Worm (Caenorhabditis elegans) whole organism, mixed stage, embryonic: ENCODE results near the gene ttr-11.

Source experiments
- M03D4.4 ChIP-seq: sonication (generic microtip); optimal IDR thresholded peaks from 2 replicates; lab custom pipeline; 2017; ENCODE audit warnings: mild to moderate bottlenecking, missing genetic modification characterization, missing compliant biosample characterization
- bed-3 ChIP-seq: fragments of 200-800 bp; sonication (Bioruptor generic); optimal IDR thresholded peaks from 3 replicates; lab custom pipeline; 2018; ENCODE audit warnings: mild to moderate bottlenecking, missing genetic modification characterization, moderate library complexity, missing compliant biosample characterization
- blmp-1 ChIP-seq: fragments of 150-350 bp; optimal IDR thresholded peaks from 2 replicates; lab custom pipeline; 2014; ENCODE audit warnings: missing biosample characterization, missing genetic modification characterization
- ceh-39 ChIP-seq: fragments of 150-350 bp; optimal IDR thresholded peaks from 2 replicates; lab custom pipeline; 2014; ENCODE audit warnings: missing biosample characterization, missing genetic modification characterization
- ceh-43 ChIP-seq: fragments of 200-800 bp; sonication (Bioruptor generic); optimal IDR thresholded peaks from 2 replicates; lab custom pipeline; 2018; ENCODE audit warnings: mild to moderate bottlenecking, missing genetic modification characterization, moderate library complexity, missing compliant biosample characterization
- ces-1 ChIP-seq: fragments of 150-350 bp; optimal IDR thresholded peaks from 2 replicates; lab custom pipeline; 2014; ENCODE audit warnings: missing biosample characterization, missing genetic modification reagents, missing genetic modification characterization
- cnd-1 ChIP-seq: fragments of 200-800 bp; sonication (Bioruptor generic); optimal IDR thresholded peaks from 2 replicates; lab custom pipeline; 2018; ENCODE audit warnings: mild to moderate bottlenecking, missing genetic modification characterization, missing compliant biosample characterization
- drap-1 ChIP-seq: fragments of 200-800 bp; sonication (Bioruptor generic); optimal IDR thresholded peaks from 3 replicates; lab custom pipeline; 2018; ENCODE audit warnings: mild to moderate bottlenecking, missing genetic modification characterization, missing compliant biosample characterization
- elt-1 ChIP-seq: sonication (generic microtip); optimal IDR thresholded peaks from 2 replicates; lab custom pipeline; 2017; ENCODE audit warnings: missing genetic modification characterization, mild to moderate bottlenecking, missing compliant biosample characterization, antibody characterized with exemption, moderate library complexity, borderline replicate concordance; ENCODE audit not compliant: insufficient read depth
- elt-3 ChIP-seq: fragments of 150-350 bp; optimal IDR thresholded peaks from 2 replicates; lab custom pipeline; 2014; ENCODE audit warnings: missing biosample characterization, missing genetic modification characterization
- flh-1 ChIP-seq: fragments of 200-800 bp; sonication (Bioruptor generic); optimal IDR thresholded peaks from 2 replicates; lab custom pipeline; 2018; ENCODE audit warnings: mild to moderate bottlenecking, missing genetic modification characterization, moderate library complexity, missing compliant biosample characterization
- ham-2 ChIP-seq: fragments of 200-800 bp; sonication (Bioruptor generic); optimal IDR thresholded peaks from 2 replicates; lab custom pipeline; 2018; ENCODE audit warnings: mild to moderate bottlenecking, missing genetic modification characterization, missing compliant biosample characterization
- hlh-1 ChIP-seq: fragments of 150-350 bp; optimal IDR thresholded peaks from 2 replicates; lab custom pipeline; 2014; ENCODE audit warnings: missing biosample characterization, missing genetic modification reagents, missing genetic modification characterization
- lin-13 ChIP-seq: fragments of 150-350 bp; optimal IDR thresholded peaks from 2 replicates; lab custom pipeline; 2014; ENCODE audit warnings: missing biosample characterization, missing genetic modification characterization
- lin-32 ChIP-seq: fragments of 200-800 bp; sonication (Bioruptor generic); optimal IDR thresholded peaks from 2 replicates; lab custom pipeline; 2018; ENCODE audit warnings: mild to moderate bottlenecking, missing genetic modification characterization, missing compliant biosample characterization
- lsy-2 ChIP-seq: fragments of 150-350 bp; optimal IDR thresholded peaks from 2 replicates; lab custom pipeline; 2014; ENCODE audit warnings: missing biosample characterization, missing genetic modification characterization
- mab-5 ChIP-seq: fragments of 150-350 bp; optimal IDR thresholded peaks from 2 replicates; lab custom pipeline; 2014; ENCODE audit warnings: missing biosample characterization, missing genetic modification characterization
- mep-1 ChIP-seq: fragments of 150-350 bp; optimal IDR thresholded peaks from 2 replicates; lab custom pipeline; 2017; ENCODE audit warnings: missing biosample characterization, missing genetic modification reagents, missing genetic modification characterization, inconsistent platforms
- mls-2 ChIP-seq: sonication (generic microtip); optimal IDR thresholded peaks from 2 replicates; lab custom pipeline; 2016; ENCODE audit warnings: mild to moderate bottlenecking, missing genetic modification characterization, moderate library complexity, missing compliant biosample characterization
- nhr-12 ChIP-seq: fragments of 150-350 bp; optimal IDR thresholded peaks from 2 replicates; lab custom pipeline; 2014; ENCODE audit warnings: missing biosample characterization, missing genetic modification characterization
- nhr-2 ChIP-seq: fragments of 150-350 bp; optimal IDR thresholded peaks from 2 replicates; lab custom pipeline; 2014; ENCODE audit warnings: missing biosample characterization, missing genetic modification characterization
- nhr-237 ChIP-seq: fragments of 150-350 bp; optimal IDR thresholded peaks from 2 replicates; lab custom pipeline; 2014; ENCODE audit warnings: missing biosample characterization, missing genetic modification characterization
- nhr-28 ChIP-seq: fragments of 150-350 bp; optimal IDR thresholded peaks from 2 replicates; lab custom pipeline; 2014; ENCODE audit warnings: missing biosample characterization, missing genetic modification characterization
- nhr-76 ChIP-seq: sonication (generic microtip); optimal IDR thresholded peaks from 2 replicates; lab custom pipeline; 2017; ENCODE audit warnings: missing biosample characterization, missing genetic modification characterization
- pha-4 ChIP-seq: fragments of 150-350 bp; optimal IDR thresholded peaks from 2 replicates; lab custom pipeline; 2018; ENCODE audit warnings: missing biosample characterization, missing genetic modification reagents, missing genetic modification characterization
- snpc-4 ChIP-seq: fragments of 150-350 bp; optimal IDR thresholded peaks from 2 replicates; lab custom pipeline; 2014; ENCODE audit warnings: missing biosample characterization, missing genetic modification characterization
- sptf-1 ChIP-seq: sonication (generic microtip); optimal IDR thresholded peaks from 2 replicates; lab custom pipeline; 2017; ENCODE audit warnings: mild to moderate bottlenecking, missing genetic modification characterization, moderate library complexity, missing compliant biosample characterization
- tbx-8 ChIP-seq: fragments of 200-800 bp; sonication (Bioruptor generic); optimal IDR thresholded peaks from 2 replicates; lab custom pipeline; 2018; ENCODE audit warnings: mild to moderate bottlenecking, missing genetic modification characterization, moderate library complexity, missing compliant biosample characterization
- unc-120 ChIP-seq: sonication (generic microtip); optimal IDR thresholded peaks from 2 replicates; lab custom pipeline; 2017; ENCODE audit warnings: missing genetic modification characterization, missing compliant biosample characterization; ENCODE audit not compliant: poor library complexity, severe bottlenecking
- unc-39 ChIP-seq: fragments of 150-350 bp; optimal IDR thresholded peaks from 2 replicates; lab custom pipeline; 2014; ENCODE audit warnings: missing biosample characterization, missing genetic modification characterization
- unc-62 ChIP-seq: fragments of 150-350 bp; optimal IDR thresholded peaks from 2 replicates; lab custom pipeline; 2014; ENCODE audit warnings: missing biosample characterization, missing genetic modification reagents, missing genetic modification characterization
- ztf-11 ChIP-seq: fragments of 150-350 bp; optimal IDR thresholded peaks from 2 replicates; lab custom pipeline; 2014; ENCODE audit warnings: missing biosample characterization, missing genetic modification characterization

ttr-11 gene

DNA sequence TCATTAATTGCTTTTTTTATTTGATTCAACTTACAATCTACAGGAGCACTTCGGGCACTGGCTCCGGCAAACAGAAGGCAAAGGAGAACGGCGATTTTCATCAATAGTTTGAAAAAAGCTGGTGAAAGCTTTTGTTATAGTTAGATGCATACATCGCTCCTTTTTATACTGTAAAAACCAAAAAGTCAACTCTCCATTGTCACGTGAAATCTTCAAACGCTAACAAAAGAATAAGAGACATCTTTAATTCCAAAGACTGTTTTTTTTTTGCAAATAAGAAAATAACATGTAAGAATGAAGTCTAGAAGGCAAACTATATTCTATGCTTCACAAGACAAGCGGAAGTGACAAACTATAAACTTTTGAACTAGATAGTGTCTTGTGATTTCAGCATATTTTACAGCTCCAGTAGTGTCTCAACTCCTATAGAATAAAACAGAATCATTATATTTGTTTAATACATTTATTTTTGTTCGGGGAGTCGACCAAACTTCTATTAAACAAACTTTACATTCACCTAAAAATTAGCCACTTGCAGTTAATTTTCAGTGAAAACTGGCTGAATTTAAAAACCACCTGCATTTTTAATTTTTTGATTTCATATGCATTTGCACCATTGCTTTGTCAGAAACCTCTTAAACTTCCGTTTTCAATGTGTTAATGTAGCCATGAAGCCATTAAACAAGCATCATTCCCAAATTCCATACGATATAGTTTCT, 23.1 kb downstream of the ttr-11 start, which contains the start of the genes F46B3.9 and srz-18:
TSS of gene F46B3.9 (minus strand) at position 101 of the 719 bp plus-strand sequence.
TSS of gene srz-18 (plus strand) at position 669 of the 719 bp plus-strand sequence.
- no peak for TF ChIP-seq blmp-1 (tag; lab: Kevin White, UChicago)
- no peak for TF ChIP-seq ces-1 (GFP tag; lab: Kevin White, UChicago)
- TF ChIP-seq ceh-43, result no peak
- no peak for TF ChIP-seq nhr-28
- TF ChIP-seq M03D4.4, result no peak
- no peak for TF ChIP-seq unc-62 (GFP tag; lab: Kevin White, UChicago)
- TF ChIP-seq elt-3 (tag; lab: Kevin White, UChicago), result no peak
- no peak for TF ChIP-seq snpc-4 (tag; lab: Kevin White, UChicago)
- TF ChIP-seq ztf-11 (tag; lab: Kevin White, UChicago), result no peak
- TF ChIP-seq hlh-1 (tag; lab: Kevin White, UChicago), result no peak
- TF ChIP-seq ham-2 (GFP tag; lab: Kevin White, UChicago), result no peak
- no peak for TF ChIP-seq nhr-237 (tag; lab: Kevin White, UChicago)
- TF ChIP-seq nhr-12 (tag; lab: Kevin White, UChicago), result no peak
- TF ChIP-seq nhr-2 (tag; lab: Kevin White, UChicago), result no peak
- no peak for TF ChIP-seq unc-120 (tag; lab: Kevin White, UChicago)
- TF ChIP-seq cnd-1 (tag; lab: Kevin White, UChicago), result no peak
- TF ChIP-seq, all 35 proteins: peak for 0

DNA sequence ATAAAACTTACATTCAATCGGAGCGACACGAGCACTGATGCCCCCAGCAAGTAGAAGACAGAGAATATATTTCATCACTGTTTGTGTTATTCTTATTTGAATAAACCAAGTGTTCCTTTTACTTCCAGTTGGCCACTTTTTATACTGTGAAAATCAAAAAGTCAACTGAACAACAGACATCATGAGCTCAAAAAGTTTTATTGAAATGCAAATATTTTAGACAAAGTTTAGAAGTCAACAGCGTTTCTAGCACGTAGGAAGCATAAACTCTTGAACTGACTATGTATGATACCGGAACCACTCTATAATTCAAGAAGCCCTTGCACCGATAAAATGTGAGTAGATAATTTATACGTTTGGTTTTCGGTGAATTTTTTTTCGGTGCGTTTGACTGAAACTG, 28.1 kb downstream of the ttr-11 start, which contains the start of gene F46B3.14:
TSS of gene F46B3.14 (minus strand) at position 101 of the 400 bp plus-strand sequence.
- no peak for TF ChIP-seq tbx-8 (GFP tag; lab: Kevin White, UChicago)
- TF ChIP-seq, all 35 proteins: peak for 0

DNA sequence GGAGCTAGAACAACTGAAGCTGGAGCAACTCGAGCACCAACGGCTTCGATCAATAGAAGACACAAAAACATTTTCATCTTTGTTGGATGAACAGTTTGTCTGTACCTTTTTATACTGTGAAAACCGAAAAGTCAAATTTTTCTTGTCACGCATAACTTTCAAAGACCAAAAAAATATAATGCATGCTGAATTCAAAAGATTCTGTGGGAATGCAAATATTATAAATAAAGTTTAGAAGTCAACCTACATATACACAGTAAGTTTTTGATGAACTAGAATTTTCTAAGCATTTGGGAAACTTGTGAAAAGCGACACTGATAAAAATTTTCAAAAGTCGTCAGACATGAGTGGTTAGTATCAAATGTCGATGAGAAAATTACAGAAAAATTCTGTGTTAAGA, 30.5 kb downstream of the ttr-11 start, which contains the start of gene F46B3.15:
TSS of gene F46B3.15 (minus strand) at position 101 of the 400 bp plus-strand sequence.
- TF ChIP-seq ceh-39 (tag; lab: Kevin White, UChicago) (no peak), tbx-8 (GFP tag; lab: Kevin White, UChicago) (no peak), nhr-28 (no peak), lsy-2 (tag; lab: Kevin White, UChicago) (no peak), drap-1 (no peak)

DNA sequence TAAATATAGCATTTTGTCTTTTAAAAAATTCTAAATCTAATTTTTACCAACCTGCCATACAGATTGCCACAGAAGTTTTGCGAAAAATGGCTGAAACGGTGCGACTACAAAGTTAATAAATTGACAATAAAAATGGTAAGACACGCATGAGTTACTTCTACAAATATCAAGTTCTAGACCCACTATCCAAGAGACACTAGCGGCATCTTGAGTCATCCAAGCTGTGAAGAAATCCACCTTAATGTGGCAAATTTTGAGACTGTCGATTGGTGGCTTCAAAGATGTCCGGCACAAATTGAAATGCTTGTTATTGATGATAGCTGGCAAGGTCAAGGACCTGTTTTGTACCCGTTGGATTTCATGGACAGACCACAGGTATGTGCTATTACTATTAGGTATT, 31.2 kb downstream of the ttr-11 start, which contains the start of gene F46B3.16:
TSS of gene F46B3.16 (plus strand) at position 301 of the 400 bp plus-strand sequence.
- TF ChIP-seq sptf-1 (tag; lab: Kevin White, UChicago) (no peak), tbx-8 (GFP tag; lab: Kevin White, UChicago) (no peak), nhr-76 (tag; lab: Kevin White, UChicago) (no peak), nhr-237 (tag; lab: Kevin White, UChicago) (no peak), mab-5 (tag; lab: Kevin White, UChicago) (no peak), blmp-1 (tag; lab: Kevin White, UChicago) (no peak), unc-120 (tag; lab: Kevin White, UChicago) (no peak), lsy-2 (tag; lab: Kevin White, UChicago) (no peak), ceh-43 (no peak), pha-4 (no peak), cnd-1 (tag; lab: Kevin White, UChicago) (no peak), unc-62 (GFP tag; lab: Kevin White, UChicago) (no peak), unc-39 (tag; lab: Kevin White, UChicago) (no peak), elt-3 (tag; lab: Kevin White, UChicago) (no peak)

DNA sequence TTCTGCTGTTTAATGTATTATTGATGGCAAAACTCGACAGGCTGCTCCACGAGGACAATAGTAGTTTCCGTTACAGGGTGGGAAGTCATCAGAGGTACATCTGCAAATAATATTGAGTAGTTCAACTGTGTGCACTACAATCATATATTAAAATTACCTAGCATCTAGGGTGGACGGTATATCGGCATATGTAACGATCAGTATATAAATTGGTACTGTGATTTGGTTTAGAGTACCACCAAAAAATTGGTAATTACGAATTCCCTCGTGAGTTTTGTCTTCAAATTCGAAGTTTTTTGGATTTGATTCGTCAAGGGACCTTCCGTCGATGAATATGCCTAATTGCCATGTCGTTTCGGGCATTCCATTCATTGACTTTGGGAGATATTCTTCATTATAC, 33.7 kb downstream of the ttr-11 start, which contains the start of gene ttr-13:
TSS of gene ttr-13 (minus strand) at position 101 of the 400 bp plus-strand sequence.
- TF ChIP-seq mls-2 (no peak), nhr-237 (tag; lab: Kevin White, UChicago) (no peak), pha-4 (no peak), nhr-76 (tag; lab: Kevin White, UChicago) (no peak), M03D4.4 (no peak)

DNA sequence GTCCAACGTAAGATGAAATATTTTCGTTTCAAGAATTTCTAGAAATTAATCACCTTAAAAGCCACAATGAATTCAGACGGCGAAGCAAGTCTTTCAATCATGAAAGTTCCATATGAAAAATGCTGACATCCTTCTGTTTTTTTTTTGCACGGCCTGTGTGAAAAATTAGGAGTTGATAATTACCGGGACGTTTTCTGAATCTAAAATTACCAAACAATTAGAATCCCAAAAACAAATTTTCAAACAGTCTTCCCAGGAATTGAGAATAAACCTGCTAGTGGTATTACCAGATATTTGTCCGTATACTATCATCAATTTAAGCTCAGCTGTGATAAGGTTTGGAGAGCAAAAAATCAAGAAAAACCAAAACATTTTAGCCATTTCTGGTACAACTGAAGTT, 35.2 kb downstream of the ttr-11 start, which contains the start of gene Y44A6B.3:
TSS of gene Y44A6B.3 (minus strand) at position 101 of the 400 bp plus-strand sequence.
- TF ChIP-seq mab-5 (tag; lab: Kevin White, UChicago) (no peak), ceh-43 (no peak), flh-1 (no peak), lin-32 (GFP tag; lab: Kevin White, UChicago) (no peak), bed-3 (GFP tag; lab: Kevin White, UChicago) (no peak), hlh-1 (tag; lab: Kevin White, UChicago) (no peak), nhr-76 (tag; lab: Kevin White, UChicago) (no peak), tbx-8 (GFP tag; lab: Kevin White, UChicago) (no peak), mls-2 (no peak), lin-13 (tag; lab: Kevin White, UChicago) (no peak), ztf-11 (tag; lab: Kevin White, UChicago) (no peak), elt-1 (tag; lab: Kevin White, UChicago) (no peak), nhr-2 (tag; lab: Kevin White, UChicago) (no peak), mep-1 (no peak), unc-39 (tag; lab: Kevin White, UChicago) (no peak), nhr-12 (tag; lab: Kevin White, UChicago) (no peak), ces-1 (GFP tag; lab: Kevin White, UChicago) (no peak), ceh-39 (tag; lab: Kevin White, UChicago) (no peak)
